Fruit fly (Drosophila melanogaster) ovary, adult (tissue): Measurements from ENCODE around the gene Sras.

Experiments used
- CG17801 ChIP-seq: fragments of 200-800 bp; optimal IDR thresholded peaks from 2 replicates; lab custom pipeline; 2019; ENCODE audit warnings: missing biosample characterization, mild to moderate bottlenecking, missing genetic modification characterization, moderate library complexity; ENCODE audit not compliant: partially characterized antibody

Gene Sras

dm6 chr3L:5563309-5564182 is at the start of gene Sras, which contains the start of gene ScsbetaG:
Sras (plus strand) TSS chr3L:5563774.
ScsbetaG (minus strand) TSS chr3L:5563691.
- peak; percentile 45 for TF ChIP-seq CG17801

DNA sequence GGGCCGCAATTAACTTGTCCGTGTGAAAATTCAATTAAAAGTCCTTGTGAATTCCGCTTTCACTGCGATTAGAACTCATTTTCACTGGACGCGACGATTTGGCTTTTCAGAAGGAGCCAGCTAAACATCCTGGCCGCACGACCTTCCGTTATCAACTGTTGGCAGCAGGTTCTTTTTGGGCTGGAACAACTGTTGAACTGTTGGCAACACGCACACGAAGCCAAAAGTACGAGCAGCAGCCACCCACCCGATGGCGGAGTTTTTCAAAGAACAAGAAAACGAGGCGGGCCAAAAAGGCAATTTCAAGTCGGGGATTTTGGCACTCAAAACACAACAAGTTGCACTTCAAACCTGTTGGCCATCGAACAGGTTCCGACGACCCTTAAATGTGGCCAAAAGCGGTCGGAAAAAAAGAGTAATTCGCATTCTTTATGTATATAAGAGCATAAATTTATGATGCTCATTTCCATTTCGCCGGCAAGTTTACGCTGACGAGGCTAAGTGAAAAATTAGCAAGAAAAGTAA is 40.6 kb upstream of the Sras start:
- TF ChIP-seq CG17801 = no peak

- no peak for TF ChIP-seq CG17801
Measured at dm6 chr3L:5529241-5529640, 34.3 kb upstream of the Sras start, which contains the start of gene Lkr. Lkr (minus strand) TSS chr3L:5529341.

DNA sequence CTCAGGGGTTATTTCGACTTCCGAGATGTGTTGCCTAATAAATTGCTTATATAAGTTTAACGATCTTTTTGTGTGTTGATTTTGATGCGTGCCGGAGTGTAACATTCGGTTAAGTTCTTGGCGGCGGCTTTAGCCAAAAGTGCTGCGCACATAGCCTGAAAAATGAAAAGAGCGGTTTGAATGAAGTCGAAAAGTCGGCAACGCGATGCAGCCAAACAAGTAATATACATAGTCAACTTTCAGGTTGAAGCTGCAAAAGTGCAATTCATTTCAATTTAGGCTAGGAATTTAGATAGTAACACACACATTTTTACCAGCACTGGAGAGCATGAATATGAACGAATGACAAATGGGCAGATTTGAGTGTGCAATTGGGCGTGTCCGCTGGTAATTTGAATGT is 29.3 kb upstream of the Sras start:
- TF ChIP-seq CG17801 = no peak

- TF ChIP-seq CG17801 = no peak
Measured at dm6 chr3L:5535659-5536058, 27.9 kb upstream of the Sras start, which contains the start of gene CG13285. CG13285 (minus strand) TSS chr3L:5535759.

DNA sequence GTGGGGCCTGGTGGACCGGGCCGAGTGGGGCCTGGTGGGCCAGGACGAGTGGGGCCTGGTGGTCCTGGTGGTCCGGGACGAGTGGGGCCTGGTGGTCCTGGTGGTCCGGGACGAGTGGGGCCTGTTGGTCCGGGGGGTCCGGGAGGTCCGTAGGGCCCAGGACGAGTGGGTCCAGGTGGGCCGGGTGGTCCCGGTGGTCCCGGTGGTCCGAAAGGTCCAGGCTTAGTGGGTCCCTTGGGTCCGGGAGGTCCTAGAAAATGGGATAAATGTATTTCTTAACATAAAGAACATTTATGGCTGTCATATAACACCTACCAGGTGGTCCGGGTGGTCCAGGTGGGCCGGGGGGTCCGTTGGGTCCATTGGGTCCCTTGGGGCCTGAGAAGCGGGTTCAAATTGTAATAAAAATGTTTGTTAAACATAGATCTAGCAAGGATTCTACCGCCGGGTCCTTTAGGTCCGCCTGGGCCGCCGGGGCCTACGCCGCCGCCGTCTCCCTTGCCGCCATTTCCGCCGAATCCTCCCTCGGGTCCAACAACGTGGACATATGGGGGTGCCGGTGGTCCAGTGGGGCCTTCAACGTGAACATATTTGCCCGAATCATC is 22.8 kb upstream of the Sras start:
- TF ChIP-seq CG17801 = no peak

dm6 chr3L:5542772-5543371 is 20.7 kb upstream of the Sras start:
- TF ChIP-seq CG17801 = no peak

- no peak for TF ChIP-seq CG17801
Measured at dm6 chr3L:5548524-5549084, 15.0 kb upstream of the Sras start.

DNA sequence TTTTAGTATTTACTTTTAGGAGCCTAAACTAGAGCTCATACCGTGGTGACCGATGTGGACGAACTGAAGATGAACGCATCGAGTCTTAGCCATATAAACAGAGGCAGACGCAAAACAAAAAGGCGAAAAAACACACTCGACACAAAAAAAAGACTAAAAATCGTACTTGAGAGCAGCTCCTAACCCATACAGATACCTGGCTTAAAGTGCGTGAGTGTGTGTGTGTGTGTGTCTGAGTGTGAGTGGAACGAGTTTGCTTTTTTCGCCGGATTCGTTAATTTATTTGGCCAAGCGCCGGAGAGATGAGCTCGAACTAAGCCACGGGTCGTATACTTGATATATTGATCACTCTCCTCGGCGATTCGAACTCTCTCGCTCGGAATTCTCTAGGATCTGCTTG is 12.5 kb upstream of the Sras start, which contains the start of gene frm:
Gene frm, minus strand, starts transcription at position 73 of the 400 bp plus-strand sequence.
- TF ChIP-seq CG17801 = no peak

- TF ChIP-seq CG17801 = no peak
Measured at dm6 chr3L:5553717-5554116, 9.9 kb upstream of the Sras start.

DNA sequence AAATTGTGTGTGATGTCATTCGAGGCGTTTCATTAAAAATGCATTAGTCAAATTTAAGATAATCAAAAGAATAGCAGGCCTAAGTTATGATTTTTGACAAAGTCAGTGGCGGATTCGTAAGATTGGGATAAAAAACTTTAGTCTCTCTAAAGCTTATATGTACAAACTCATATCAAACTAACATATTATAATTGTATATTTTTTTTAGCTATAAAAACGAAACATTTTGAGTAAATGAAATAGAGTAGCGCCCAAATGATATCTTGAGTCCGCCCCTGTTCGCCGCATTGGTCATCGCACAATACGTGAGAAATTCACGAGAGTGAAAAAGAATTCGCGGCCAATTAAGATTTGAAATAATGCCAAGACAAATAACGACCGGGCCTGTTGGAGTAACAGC is 9.2 kb upstream of the Sras start:
- no peak for TF ChIP-seq CG17801

- no peak for TF ChIP-seq CG17801
Measured at dm6 chr3L:5556195-5556594, 7.4 kb upstream of the Sras start.

DNA sequence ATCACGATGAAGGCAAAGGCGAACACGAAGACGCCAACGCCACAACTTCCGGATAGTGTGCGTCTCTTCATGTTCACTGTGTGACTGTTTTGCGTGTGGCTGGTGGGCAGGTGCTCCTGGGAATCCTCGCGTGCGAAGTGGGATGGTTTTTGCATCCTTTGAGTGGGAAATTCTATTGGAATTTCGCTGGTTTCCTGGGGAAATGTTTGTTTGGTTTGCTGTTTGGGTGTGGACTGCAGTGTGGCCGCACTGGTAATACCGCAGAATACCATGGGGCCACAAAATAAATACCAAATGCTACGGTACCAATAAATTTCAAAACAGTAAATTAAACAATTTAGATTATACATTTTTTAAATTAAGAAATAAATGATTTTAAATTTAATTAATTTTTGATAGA is 2.2 kb upstream of the Sras start, which contains the start of gene sinu:
Gene sinu, minus strand, starts transcription at position 258 of the 400 bp plus-strand sequence.
- TF ChIP-seq CG17801 = no peak

DNA sequence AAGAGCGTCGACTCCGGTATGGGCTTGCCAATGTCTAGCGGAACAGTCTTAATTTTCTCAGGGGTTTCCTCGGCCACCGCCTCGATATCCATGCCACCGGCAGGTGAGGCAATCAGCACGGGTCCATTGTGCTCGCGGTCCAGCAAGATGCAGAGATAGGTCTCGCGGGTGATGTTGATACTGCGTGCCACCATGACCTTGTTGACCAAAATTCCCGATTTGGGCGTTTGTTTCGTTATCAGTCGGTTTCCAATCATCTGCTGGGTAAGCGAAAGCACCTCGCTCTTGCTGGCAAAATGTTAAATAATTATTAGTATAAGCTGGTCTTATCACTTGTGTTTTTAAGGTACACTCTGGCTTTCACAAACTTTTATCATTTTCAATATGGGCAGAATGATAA is 990 bp upstream of the Sras start:
- no peak for TF ChIP-seq CG17801

dm6 chr3L:5565051-5565688 is 1.6 kb downstream of the Sras start, which contains the start of gene bc10:
bc10 (plus strand) TSS chr3L:5565231.
- TF ChIP-seq CG17801 = no peak

dm6 chr3L:5568361-5568760 is 4.8 kb downstream of the Sras start:
- no peak for TF ChIP-seq CG17801
